Worm (Caenorhabditis elegans): ENCODE results near the gene Y41C4A.12.

Gene Y41C4A.12

DNA sequence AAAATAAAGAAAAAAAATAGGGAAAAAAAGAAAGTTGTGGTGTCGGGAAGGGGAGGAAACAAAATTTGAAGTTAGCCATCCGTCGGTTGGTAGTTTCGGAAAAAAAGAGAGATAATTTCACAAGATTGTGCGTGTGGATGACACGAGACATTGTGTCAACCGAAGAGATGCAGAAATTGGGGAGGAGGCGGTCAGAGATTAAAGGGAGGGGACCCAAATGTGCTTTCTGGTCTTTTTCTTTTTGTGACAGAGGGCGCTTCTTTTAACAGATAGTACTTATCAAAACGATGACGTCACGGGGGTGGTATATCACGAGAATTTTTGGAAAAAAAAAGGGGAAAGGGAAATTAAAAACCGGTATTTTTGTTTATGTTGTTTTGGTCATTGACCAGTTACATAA is 12.0 kb upstream of the Y41C4A.12 start:
- TF ChIP-seq pax-1 (tag; optimal IDR thresholded peaks at IDR 0.05) (no peak), pha-4 (tag; optimal IDR thresholded peaks at IDR 0.05) (no peak), nfya-1 (tag; optimal IDR thresholded peaks at IDR 0.05) (peak; percentile 11), ttx-3 (tag; optimal IDR thresholded peaks at IDR 0.05) (no peak), K09A11.1 (tag; optimal IDR thresholded peaks at IDR 0.05; ENCODE audit: insufficient read depth) (no peak), sox-4 (tag; optimal IDR thresholded peaks at IDR 0.05) (no peak), ceh-30 (tag; optimal IDR thresholded peaks at IDR 0.05) (no peak), ceh-18 (tag; optimal IDR thresholded peaks at IDR 0.05) (peak; percentile 24), tbx-2 (tag; optimal IDR thresholded peaks at IDR 0.05) (no peak), ztf-16 (tag; optimal IDR thresholded peaks at IDR 0.05) (no peak), che-1 (tag; optimal IDR thresholded peaks at IDR 0.05) (no peak), madf-2 (tag; optimal IDR thresholded peaks at IDR 0.05) (no peak)

DNA sequence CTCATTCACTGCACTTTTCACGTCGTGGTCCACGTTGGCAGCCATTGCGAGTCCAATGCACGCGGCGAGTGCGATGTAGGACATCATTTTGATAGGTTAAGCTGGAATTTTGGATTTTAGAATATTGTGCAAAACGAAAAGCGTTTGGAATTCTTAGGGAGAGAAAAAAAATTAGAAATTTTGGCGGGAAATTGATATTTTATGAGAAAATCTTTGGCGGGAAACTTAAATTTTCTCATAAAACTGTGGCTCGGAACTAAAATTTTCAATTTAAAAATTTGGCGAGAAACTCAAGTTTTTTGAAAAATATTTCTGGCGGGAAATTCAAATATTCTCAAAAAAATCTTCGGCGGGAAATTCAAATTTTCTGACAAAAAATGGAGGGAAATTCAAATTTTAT is 11.0 kb upstream of the Y41C4A.12 start, which contains the start of gene sup-1:
TSS of gene sup-1 (minus strand) at position 101 of the 400 bp plus-strand sequence.
- TF ChIP-seq ceh-6 (GFP tag; optimal IDR thresholded peaks at IDR 0.05) (no peak), fkh-10 (GFP tag; optimal IDR thresholded peaks at IDR 0.05) (no peak), T23F11.4 (GFP tag; optimal IDR thresholded peaks at IDR 0.05) (no peak), pag-3 (tag; optimal IDR thresholded peaks at IDR 0.05; ENCODE audit: borderline replicate concordance) (no peak), sox-4 (tag; optimal IDR thresholded peaks at IDR 0.05) (no peak), ref-2 (tag; optimal IDR thresholded peaks at IDR 0.05) (no peak), K09A11.1 (tag; optimal IDR thresholded peaks at IDR 0.05; ENCODE audit: insufficient read depth) (no peak), ahr-1 (tag; optimal IDR thresholded peaks at IDR 0.05) (no peak), C08G9.2 (tag; optimal IDR thresholded peaks at IDR 0.05) (no peak), ceh-14 (tag; optimal IDR thresholded peaks at IDR 0.05) (no peak), hlh-6 (tag; optimal IDR thresholded peaks at IDR 0.05) (no peak), unc-86 (tag; optimal IDR thresholded peaks at IDR 0.05) (no peak)

DNA sequence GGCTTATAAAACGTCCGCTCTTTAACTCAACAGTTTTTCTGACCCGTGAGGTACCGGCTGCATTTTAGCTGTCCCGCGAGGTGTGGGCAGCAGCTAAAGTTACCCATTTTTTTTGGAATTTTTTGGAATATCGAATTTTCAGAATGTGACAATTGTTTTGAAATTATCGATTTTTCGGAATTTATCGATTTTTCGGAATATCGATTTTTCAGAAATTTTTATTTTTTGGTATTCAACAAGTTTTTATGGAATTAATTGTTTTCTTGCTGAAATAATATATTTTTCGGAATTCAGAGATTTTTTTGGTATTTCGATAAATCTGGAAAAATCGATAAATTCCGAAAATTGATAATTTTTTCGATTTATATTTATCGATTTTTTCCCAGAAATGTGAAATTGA is 6.5 kb upstream of the Y41C4A.12 start:
- TF ChIP-seq pax-1 (tag; optimal IDR thresholded peaks at IDR 0.05) = no peak
- TF ChIP-seq ceh-48 (tag; optimal IDR thresholded peaks at IDR 0.05) = peak; percentile 39

DNA sequence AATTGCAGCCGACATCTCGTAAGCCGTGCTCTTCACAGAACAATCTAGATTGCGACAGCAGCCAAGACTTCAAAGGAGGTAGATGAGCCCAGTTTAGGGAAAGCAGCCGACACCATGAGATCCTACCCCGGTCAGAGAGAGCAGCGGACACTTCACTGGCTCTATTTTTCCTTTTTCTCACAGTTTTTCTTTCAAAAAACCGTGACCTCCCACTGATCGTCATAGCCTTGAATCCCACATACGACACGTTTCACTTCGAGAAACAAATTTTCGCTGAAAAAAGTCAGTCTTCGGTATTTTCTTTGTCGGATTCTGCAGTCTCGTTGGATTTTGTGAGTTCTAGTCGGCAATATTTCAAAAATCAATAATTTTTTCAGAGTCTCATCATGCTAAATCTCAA is 5.6 kb upstream of the Y41C4A.12 start, which contains the start of gene Y41C4A.21:
TSS of gene Y41C4A.21 (plus strand) at position 301 of the 400 bp plus-strand sequence.
- TF ChIP-seq ceh-48 (tag; optimal IDR thresholded peaks at IDR 0.05) (no peak), syd-9 (tag; optimal IDR thresholded peaks at IDR 0.05) (no peak), pha-4 (tag; optimal IDR thresholded peaks at IDR 0.05) (no peak), pat-9 (tag; optimal IDR thresholded peaks at IDR 0.05) (no peak), Y22D7AL.16 (tag; optimal IDR thresholded peaks at IDR 0.05) (no peak), nhr-232 (tag; optimal IDR thresholded peaks at IDR 0.05) (no peak), gmeb-2 (tag; optimal IDR thresholded peaks at IDR 0.05) (no peak)

DNA sequence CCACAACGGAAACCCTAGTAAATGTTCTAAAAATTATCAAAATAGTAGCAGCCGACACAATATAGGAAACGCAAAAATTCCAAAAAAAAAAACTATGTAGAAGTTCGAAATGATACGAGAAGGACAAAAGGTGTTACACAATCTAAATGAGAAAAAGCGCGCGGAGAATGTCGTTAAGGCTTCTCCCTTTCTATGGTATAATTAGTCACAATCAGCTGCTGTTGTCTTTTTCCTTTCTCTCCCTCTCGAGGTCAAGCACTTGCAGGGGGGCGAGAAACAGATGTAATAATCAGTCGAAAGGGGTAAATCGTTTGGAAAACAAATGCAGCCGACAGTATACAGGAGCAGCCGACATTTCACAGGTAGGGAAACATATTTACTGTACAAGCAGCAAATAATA is 5.0 kb upstream of the Y41C4A.12 start:
- TF ChIP-seq npax-4 (tag; optimal IDR thresholded peaks at IDR 0.05) = no peak
- no peak for TF ChIP-seq ceh-30 (tag; optimal IDR thresholded peaks at IDR 0.05)
- TF ChIP-seq ceh-45 (GFP tag; IDR thresholded peaks at IDR 0.05) = no peak
- no peak for TF ChIP-seq ceh-2 (tag; optimal IDR thresholded peaks at IDR 0.05)
- TF ChIP-seq hlh-15 (tag; optimal IDR thresholded peaks at IDR 0.05) = no peak
- TF ChIP-seq ref-2 (tag; optimal IDR thresholded peaks at IDR 0.05) = no peak
- TF ChIP-seq pqm-1 (tag; optimal IDR thresholded peaks at IDR 0.05) = no peak
- no peak for TF ChIP-seq hlh-8 (tag; optimal IDR thresholded peaks at IDR 0.05)
- no peak for TF ChIP-seq che-1 (tag; optimal IDR thresholded peaks at IDR 0.05)
- TF ChIP-seq eyg-1 (tag; optimal IDR thresholded peaks at IDR 0.05) = no peak

All from whole organism, late embryonic.